Worm (Caenorhabditis elegans) whole organism, mixed stage, embryonic: ENCODE measurements around the gene srh-25.

Experiments
- elt-3 ChIP-seq: fragments of 150-350 bp; optimal IDR thresholded peaks from 2 replicates; lab custom pipeline; 2014; ENCODE audit warnings: missing biosample characterization, missing genetic modification characterization
- snpc-4 ChIP-seq: fragments of 150-350 bp; optimal IDR thresholded peaks from 2 replicates; lab custom pipeline; 2014; ENCODE audit warnings: missing biosample characterization, missing genetic modification characterization

DNA sequence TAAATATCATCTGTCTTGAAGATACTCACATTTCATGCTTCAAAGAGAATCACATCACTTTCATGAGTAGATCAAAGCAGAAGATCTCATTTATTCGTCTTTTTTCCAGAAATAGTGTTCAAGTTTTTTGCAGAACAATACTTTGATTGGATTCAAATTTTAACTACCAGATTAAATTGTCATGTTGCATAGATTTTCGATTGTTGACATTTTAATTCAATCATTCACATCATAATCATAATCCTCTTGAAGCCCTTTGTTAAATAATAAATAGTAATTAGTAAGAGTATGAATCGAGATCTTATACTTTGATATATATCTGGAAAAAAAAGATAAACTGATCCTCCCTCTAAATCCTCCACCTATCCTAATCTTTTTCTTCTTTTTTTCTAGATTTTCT is 5.8 kb downstream of the srh-25 start:
- TF ChIP-seq snpc-4 (tag; lab: Kevin White, UChicago): no peak
- no peak for TF ChIP-seq elt-3
